Worm (Caenorhabditis elegans): ENCODE results near the gene mpz-4.

DNA sequence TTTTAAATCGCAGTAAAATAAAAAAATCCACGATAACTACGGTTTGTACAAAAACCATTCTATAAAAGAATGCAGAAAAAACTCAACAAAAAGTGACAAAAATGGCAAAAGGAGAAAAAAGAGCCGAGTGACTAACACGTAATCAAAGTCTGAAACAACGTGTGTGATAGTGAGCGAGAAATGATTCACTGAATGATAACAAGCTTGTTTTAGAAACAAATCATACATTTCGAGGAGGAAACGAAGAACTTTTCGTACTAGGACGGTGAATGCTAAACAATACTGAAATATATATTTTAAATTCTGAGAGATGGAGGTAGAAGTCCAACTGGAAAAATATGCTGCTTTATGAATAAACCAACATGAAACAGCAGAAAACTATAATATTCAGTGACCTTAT is 14.9 kb upstream of the mpz-4 start:
- TF ChIP-seq nhr-77 (tag; optimal IDR thresholded peaks at IDR 0.05) = no peak
- no peak for TF ChIP-seq nhr-11 (tag; optimal IDR thresholded peaks at IDR 0.05)

Data from whole organism, L3 larva.